Worm (Caenorhabditis elegans) whole organism, L3 larva: ENCODE results near the gene F21C10.11.

ENCODE experiments used
- R02D3.7 ChIP-seq: fragments of 150-350 bp; optimal IDR thresholded peaks from 2 replicates; lab custom pipeline; 2014; ENCODE audit warnings: missing biosample characterization, missing genetic modification characterization
- ZK546.5 ChIP-seq: sonication (generic microtip); optimal IDR thresholded peaks from 2 replicates; lab custom pipeline; 2017; ENCODE audit warnings: missing biosample characterization, missing genetic modification characterization
- aly-2 ChIP-seq: fragments of 150-350 bp; optimal IDR thresholded peaks from 2 replicates; lab custom pipeline; 2014; ENCODE audit warnings: missing biosample characterization, missing genetic modification characterization
- ama-1 ChIP-seq: fragments of 150-350 bp; optimal IDR thresholded peaks from 2 replicates; lab custom pipeline; 2018
- ceh-28 ChIP-seq: fragments of 150-350 bp; optimal IDR thresholded peaks from 2 replicates; lab custom pipeline; 2014; ENCODE audit warnings: missing biosample characterization, missing genetic modification reagents, missing genetic modification characterization
- ceh-82 ChIP-seq: fragments of 150-350 bp; optimal IDR thresholded peaks from 2 replicates; lab custom pipeline; 2014; ENCODE audit warnings: missing biosample characterization, missing genetic modification characterization
- ceh-9 ChIP-seq: sonication (generic microtip); optimal IDR thresholded peaks from 2 replicates; lab custom pipeline; 2018; ENCODE audit warnings: missing biosample characterization, missing genetic modification characterization
- daf-12 ChIP-seq: fragments of 150-350 bp; optimal IDR thresholded peaks from 2 replicates; lab custom pipeline; 2014; ENCODE audit warnings: missing biosample characterization, missing genetic modification reagents, missing genetic modification characterization
- egl-27 ChIP-seq: sonication (generic microtip); optimal IDR thresholded peaks from 4 replicates; lab custom pipeline; 2017; ENCODE audit warnings: missing biosample characterization, missing genetic modification reagents, missing genetic modification characterization
- egl-5 ChIP-seq: fragments of 150-350 bp; optimal IDR thresholded peaks from 2 replicates; lab custom pipeline; 2017; ENCODE audit warnings: missing biosample characterization, missing genetic modification reagents, missing genetic modification characterization, inconsistent platforms
- elt-1 ChIP-seq: fragments of 150-350 bp; optimal IDR thresholded peaks from 2 replicates; lab custom pipeline; 2014; ENCODE audit warnings: missing biosample characterization, missing genetic modification characterization
- elt-2 ChIP-seq: sonication (generic microtip); optimal IDR thresholded peaks from 2 replicates; lab custom pipeline; 2016; ENCODE audit warnings: missing genetic modification reagents, mild to moderate bottlenecking, missing genetic modification characterization, missing compliant biosample characterization
- elt-3 ChIP-seq, 3 experiments: fragments of 150-350 bp in 1 of 3; sonication (generic microtip) in 2 of 3; optimal IDR thresholded peaks; 2 replicates in 2 of 3; 4 replicates in 1 of 3; lab custom pipeline; 2014 to 2017; ENCODE audit warnings: missing biosample characterization in 3 of 3, missing genetic modification characterization in 3 of 3
- eor-1 ChIP-seq, 2 experiments: fragments of 150-350 bp; optimal IDR thresholded peaks; 2 replicates each; lab custom pipeline; 2014 to 2018; ENCODE audit warnings: missing biosample characterization in 2 of 2, missing genetic modification characterization in 2 of 2
- fkh-10 ChIP-seq: sonication (generic microtip); optimal IDR thresholded peaks from 2 replicates; lab custom pipeline; 2017; ENCODE audit warnings: missing biosample characterization, missing genetic modification reagents, missing genetic modification characterization
- fkh-2 ChIP-seq: fragments of 150-350 bp; optimal IDR thresholded peaks from 2 replicates; lab custom pipeline; 2014; ENCODE audit warnings: missing biosample characterization, missing genetic modification reagents, missing genetic modification characterization
- fos-1 ChIP-seq: fragments of 150-350 bp; optimal IDR thresholded peaks from 2 replicates; lab custom pipeline; 2014; ENCODE audit warnings: missing biosample characterization, missing genetic modification characterization
- hmg-11 ChIP-seq: sonication (generic microtip); optimal IDR thresholded peaks from 2 replicates; lab custom pipeline; 2016; ENCODE audit warnings: missing genetic modification characterization, missing compliant biosample characterization
- jun-1 ChIP-seq: fragments of 150-350 bp; optimal IDR thresholded peaks from 2 replicates; lab custom pipeline; 2014; ENCODE audit warnings: missing biosample characterization, missing genetic modification reagents, missing genetic modification characterization
- lin-15B ChIP-seq: fragments of 150-350 bp; optimal IDR thresholded peaks from 2 replicates; lab custom pipeline; 2014; ENCODE audit warnings: missing biosample characterization, missing genetic modification characterization
- lin-39 ChIP-seq: fragments of 150-350 bp; optimal IDR thresholded peaks from 2 replicates; lab custom pipeline; 2018; ENCODE audit warnings: missing biosample characterization, missing genetic modification reagents, missing genetic modification characterization
- lsy-12 ChIP-seq: sonication (generic microtip); optimal IDR thresholded peaks from 2 replicates; lab custom pipeline; 2016; ENCODE audit warnings: mild to moderate bottlenecking, missing genetic modification characterization, missing compliant biosample characterization
- mdl-1 ChIP-seq: fragments of 150-350 bp; optimal IDR thresholded peaks from 2 replicates; lab custom pipeline; 2014; ENCODE audit warnings: missing biosample characterization, missing genetic modification characterization
- mml-1 ChIP-seq: fragments of 150-350 bp; sonication (generic microtip); optimal IDR thresholded peaks from 3 replicates; lab custom pipeline; 2014; ENCODE audit warnings: missing biosample characterization, missing genetic modification characterization
- nfya-1 ChIP-seq: sonication (generic microtip); optimal IDR thresholded peaks from 2 replicates; lab custom pipeline; 2017; ENCODE audit warnings: missing genetic modification characterization, mild to moderate bottlenecking, missing compliant biosample characterization, antibody characterized with exemption, moderate library complexity; ENCODE audit not compliant: insufficient read depth
- nhr-11 ChIP-seq: fragments of 150-350 bp; optimal IDR thresholded peaks from 2 replicates; lab custom pipeline; 2014; ENCODE audit warnings: missing biosample characterization, missing genetic modification characterization
- nhr-12 ChIP-seq: fragments of 150-350 bp; optimal IDR thresholded peaks from 2 replicates; lab custom pipeline; 2014; ENCODE audit warnings: missing biosample characterization, missing genetic modification characterization
- nhr-23 ChIP-seq: fragments of 150-350 bp; optimal IDR thresholded peaks from 2 replicates; lab custom pipeline; 2014; ENCODE audit warnings: missing biosample characterization, missing genetic modification reagents, missing genetic modification characterization
- nhr-237 ChIP-seq: fragments of 150-350 bp; optimal IDR thresholded peaks from 2 replicates; lab custom pipeline; 2014; ENCODE audit warnings: missing biosample characterization, missing genetic modification characterization
- nhr-25 ChIP-seq: sonication (generic microtip); optimal IDR thresholded peaks from 2 replicates; lab custom pipeline; 2017; ENCODE audit warnings: missing biosample characterization, missing genetic modification characterization
- nhr-28 ChIP-seq: fragments of 150-350 bp; optimal IDR thresholded peaks from 2 replicates; lab custom pipeline; 2014; ENCODE audit warnings: missing biosample characterization, missing genetic modification characterization
- nhr-43 ChIP-seq: sonication (generic microtip); optimal IDR thresholded peaks from 2 replicates; lab custom pipeline; 2016; ENCODE audit warnings: mild to moderate bottlenecking, missing genetic modification characterization, missing compliant biosample characterization; ENCODE audit not compliant: poor library complexity, severe bottlenecking
- nhr-67 ChIP-seq: fragments of 150-350 bp; optimal IDR thresholded peaks from 2 replicates; lab custom pipeline; 2014; ENCODE audit warnings: missing biosample characterization, missing genetic modification characterization
- nhr-76 ChIP-seq: fragments of 150-350 bp; sonication (generic microtip); optimal IDR thresholded peaks from 5 replicates; lab custom pipeline; 2014; ENCODE audit warnings: missing biosample characterization, missing genetic modification characterization
- pqm-1 ChIP-seq: fragments of 150-350 bp; optimal IDR thresholded peaks from 2 replicates; lab custom pipeline; 2017; ENCODE audit warnings: missing biosample characterization, missing genetic modification characterization, inconsistent platforms
- sea-2 ChIP-seq: fragments of 150-350 bp; sonication (generic microtip); optimal IDR thresholded peaks from 4 replicates; lab custom pipeline; 2014; ENCODE audit warnings: missing biosample characterization, missing genetic modification reagents, missing genetic modification characterization
- skn-1 ChIP-seq: fragments of 150-350 bp; optimal IDR thresholded peaks from 2 replicates; lab custom pipeline; 2014; ENCODE audit warnings: missing biosample characterization, missing genetic modification characterization
- snpc-4 ChIP-seq: fragments of 150-350 bp; optimal IDR thresholded peaks from 2 replicates; lab custom pipeline; 2014; ENCODE audit warnings: missing biosample characterization, missing genetic modification characterization
- tbx-2 ChIP-seq: sonication (generic microtip); optimal IDR thresholded peaks from 2 replicates; lab custom pipeline; 2016; ENCODE audit warnings: mild to moderate bottlenecking, missing genetic modification characterization, missing compliant biosample characterization
- unc-39 ChIP-seq: sonication (generic microtip); optimal IDR thresholded peaks from 4 replicates; lab custom pipeline; 2017; ENCODE audit warnings: missing biosample characterization, missing genetic modification characterization
- zag-1 ChIP-seq: fragments of 150-350 bp; optimal IDR thresholded peaks from 2 replicates; lab custom pipeline; 2014; ENCODE audit warnings: missing biosample characterization, missing genetic modification characterization

The F21C10.11 gene

ce11 chrV:9085845-9086244 lies 37.4 kb upstream of the F21C10.11 start:
- no peak for TF ChIP-seq fkh-10 (GFP tag; lab: Kevin White, UChicago)
- no peak for TF ChIP-seq daf-12 (tag; lab: Kevin White, UChicago)
- TF ChIP-seq lin-15B (tag; lab: Kevin White, UChicago) = no peak
- TF ChIP-seq nhr-25 (tag; lab: Kevin White, UChicago) = peak; percentile 73
- TF ChIP-seq nhr-28 (tag; lab: Kevin White, UChicago) = no peak
- no peak for TF ChIP-seq nhr-67
- TF ChIP-seq aly-2 (tag; lab: Kevin White, UChicago) = no peak
- no peak for TF ChIP-seq nhr-237
- no peak for TF ChIP-seq skn-1
- TF ChIP-seq nfya-1 (tag; lab: Kevin White, UChicago) = no peak
- peak in 1 of 3 experiments; percentile 84 for TF ChIP-seq elt-3 (tag; optimal IDR thresholded peaks at IDR 0.05; lab: Kevin White, UChicago)
- no peak for TF ChIP-seq mdl-1
- TF ChIP-seq elt-1 = no peak
- no peak for TF ChIP-seq eor-1 (tag; optimal IDR thresholded peaks at IDR 0.05; lab: Kevin White, UChicago)
- TF ChIP-seq nhr-43 (tag; lab: Kevin White, UChicago) = peak; percentile 88
- TF ChIP-seq fos-1 (tag; lab: Kevin White, UChicago) = no peak
- no peak for TF ChIP-seq ama-1 (lab: Kevin White, UChicago)
- TF ChIP-seq unc-39 = no peak
- TF ChIP-seq hmg-11 (tag; lab: Kevin White, UChicago) = no peak
- no peak for TF ChIP-seq nhr-76 (tag; lab: Kevin White, UChicago)
- no peak for TF ChIP-seq ZK546.5 (tag; lab: Kevin White, UChicago)
- TF ChIP-seq jun-1 (tag; lab: Kevin White, UChicago) = peak; percentile 43
- no peak for TF ChIP-seq fkh-2 (tag; lab: Kevin White, UChicago)
- no peak for TF ChIP-seq egl-5 (tag; lab: Kevin White, UChicago)
- peak; percentile 58 for TF ChIP-seq ceh-28
- TF ChIP-seq elt-2 (tag; lab: Kevin White, UChicago) = peak; percentile 34
- peak; percentile 22 for TF ChIP-seq tbx-2 (tag; lab: Kevin White, UChicago)
- peak; percentile 15 for TF ChIP-seq pqm-1
- TF ChIP-seq lsy-12 (tag; lab: Kevin White, UChicago) = no peak
- no peak for TF ChIP-seq ceh-82 (tag; lab: Kevin White, UChicago)
- TF ChIP-seq R02D3.7 (tag; lab: Kevin White, UChicago) = no peak
- TF ChIP-seq lin-39 = no peak
- peak; percentile 89 for TF ChIP-seq nhr-23 (tag; lab: Kevin White, UChicago)
- TF ChIP-seq egl-27 (tag; lab: Kevin White, UChicago) = no peak
- TF ChIP-seq ceh-9 (tag; lab: Kevin White, UChicago) = no peak

ce11 chrV:9088758-9089157 lies 34.5 kb upstream of the F21C10.11 start:
- TF ChIP-seq fkh-10 (GFP tag; lab: Kevin White, UChicago) (no peak), lin-39 (no peak), lsy-12 (tag; lab: Kevin White, UChicago) (peak; percentile 42), sea-2 (no peak), mdl-1 (no peak), ceh-9 (tag; lab: Kevin White, UChicago) (no peak), mml-1 (no peak), nhr-11 (tag; lab: Kevin White, UChicago) (no peak), nfya-1 (tag; lab: Kevin White, UChicago) (peak; percentile 48), ceh-82 (tag; lab: Kevin White, UChicago) (no peak), skn-1 (no peak), zag-1 (no peak), snpc-4 (peak; percentile 10), eor-1 (tag; optimal IDR thresholded peaks at IDR 0.05; lab: Kevin White, UChicago) (no peak), egl-5 (tag; lab: Kevin White, UChicago) (no peak), egl-27 (tag; lab: Kevin White, UChicago) (no peak), nhr-237 (no peak), nhr-43 (tag; lab: Kevin White, UChicago) (no peak), ama-1 (lab: Kevin White, UChicago) (peak; percentile 99), lin-15B (tag; lab: Kevin White, UChicago) (no peak), nhr-12 (no peak), elt-2 (tag; lab: Kevin White, UChicago) (no peak)
